Worm (Caenorhabditis elegans) whole organism, L3 larva: Measurements from ENCODE around the gene cng-1.

Source experiments
- aly-2 ChIP-seq: fragments of 150-350 bp; optimal IDR thresholded peaks from 2 replicates; lab custom pipeline; 2014; ENCODE audit warnings: missing biosample characterization, missing genetic modification characterization
- ama-1 ChIP-seq: fragments of 150-350 bp; optimal IDR thresholded peaks from 2 replicates; lab custom pipeline; 2018
- ceh-16 ChIP-seq: sonication (generic microtip); optimal IDR thresholded peaks from 2 replicates; lab custom pipeline; 2017; ENCODE audit warnings: missing biosample characterization, missing genetic modification characterization
- ceh-28 ChIP-seq: fragments of 150-350 bp; optimal IDR thresholded peaks from 2 replicates; lab custom pipeline; 2014; ENCODE audit warnings: missing biosample characterization, missing genetic modification reagents, missing genetic modification characterization
- ceh-82 ChIP-seq: fragments of 150-350 bp; optimal IDR thresholded peaks from 2 replicates; lab custom pipeline; 2014; ENCODE audit warnings: missing biosample characterization, missing genetic modification characterization
- ceh-9 ChIP-seq: sonication (generic microtip); optimal IDR thresholded peaks from 2 replicates; lab custom pipeline; 2018; ENCODE audit warnings: missing biosample characterization, missing genetic modification characterization
- daf-12 ChIP-seq: fragments of 150-350 bp; optimal IDR thresholded peaks from 2 replicates; lab custom pipeline; 2014; ENCODE audit warnings: missing biosample characterization, missing genetic modification reagents, missing genetic modification characterization
- egl-27 ChIP-seq: sonication (generic microtip); optimal IDR thresholded peaks from 4 replicates; lab custom pipeline; 2017; ENCODE audit warnings: missing biosample characterization, missing genetic modification reagents, missing genetic modification characterization
- egl-5 ChIP-seq: fragments of 150-350 bp; optimal IDR thresholded peaks from 2 replicates; lab custom pipeline; 2017; ENCODE audit warnings: missing biosample characterization, missing genetic modification reagents, missing genetic modification characterization, inconsistent platforms
- elt-1 ChIP-seq: fragments of 150-350 bp; optimal IDR thresholded peaks from 2 replicates; lab custom pipeline; 2014; ENCODE audit warnings: missing biosample characterization, missing genetic modification characterization
- elt-2 ChIP-seq: sonication (generic microtip); optimal IDR thresholded peaks from 2 replicates; lab custom pipeline; 2016; ENCODE audit warnings: missing genetic modification reagents, mild to moderate bottlenecking, missing genetic modification characterization, missing compliant biosample characterization
- elt-3 ChIP-seq, 3 experiments: fragments of 150-350 bp in 1 of 3; sonication (generic microtip) in 2 of 3; optimal IDR thresholded peaks; 2 replicates in 2 of 3; 4 replicates in 1 of 3; lab custom pipeline; 2014 to 2017; ENCODE audit warnings: missing biosample characterization in 3 of 3, missing genetic modification characterization in 3 of 3
- eor-1 ChIP-seq, 2 experiments: fragments of 150-350 bp; optimal IDR thresholded peaks; 2 replicates each; lab custom pipeline; 2014 to 2018; ENCODE audit warnings: missing biosample characterization in 2 of 2, missing genetic modification characterization in 2 of 2
- fkh-10 ChIP-seq: sonication (generic microtip); optimal IDR thresholded peaks from 2 replicates; lab custom pipeline; 2017; ENCODE audit warnings: missing biosample characterization, missing genetic modification reagents, missing genetic modification characterization
- fos-1 ChIP-seq: fragments of 150-350 bp; optimal IDR thresholded peaks from 2 replicates; lab custom pipeline; 2014; ENCODE audit warnings: missing biosample characterization, missing genetic modification characterization
- hmg-11 ChIP-seq: sonication (generic microtip); optimal IDR thresholded peaks from 2 replicates; lab custom pipeline; 2016; ENCODE audit warnings: missing genetic modification characterization, missing compliant biosample characterization
- jun-1 ChIP-seq: fragments of 150-350 bp; optimal IDR thresholded peaks from 2 replicates; lab custom pipeline; 2014; ENCODE audit warnings: missing biosample characterization, missing genetic modification reagents, missing genetic modification characterization
- lin-15B ChIP-seq: fragments of 150-350 bp; optimal IDR thresholded peaks from 2 replicates; lab custom pipeline; 2014; ENCODE audit warnings: missing biosample characterization, missing genetic modification characterization
- mdl-1 ChIP-seq: fragments of 150-350 bp; optimal IDR thresholded peaks from 2 replicates; lab custom pipeline; 2014; ENCODE audit warnings: missing biosample characterization, missing genetic modification characterization
- mml-1 ChIP-seq: fragments of 150-350 bp; sonication (generic microtip); optimal IDR thresholded peaks from 3 replicates; lab custom pipeline; 2014; ENCODE audit warnings: missing biosample characterization, missing genetic modification characterization
- nfya-1 ChIP-seq: sonication (generic microtip); optimal IDR thresholded peaks from 2 replicates; lab custom pipeline; 2017; ENCODE audit warnings: missing genetic modification characterization, mild to moderate bottlenecking, missing compliant biosample characterization, antibody characterized with exemption, moderate library complexity; ENCODE audit not compliant: insufficient read depth
- nhr-12 ChIP-seq: fragments of 150-350 bp; optimal IDR thresholded peaks from 2 replicates; lab custom pipeline; 2014; ENCODE audit warnings: missing biosample characterization, missing genetic modification characterization
- nhr-23 ChIP-seq: fragments of 150-350 bp; optimal IDR thresholded peaks from 2 replicates; lab custom pipeline; 2014; ENCODE audit warnings: missing biosample characterization, missing genetic modification reagents, missing genetic modification characterization
- nhr-237 ChIP-seq: fragments of 150-350 bp; optimal IDR thresholded peaks from 2 replicates; lab custom pipeline; 2014; ENCODE audit warnings: missing biosample characterization, missing genetic modification characterization
- nhr-25 ChIP-seq: sonication (generic microtip); optimal IDR thresholded peaks from 2 replicates; lab custom pipeline; 2017; ENCODE audit warnings: missing biosample characterization, missing genetic modification characterization
- nhr-28 ChIP-seq: fragments of 150-350 bp; optimal IDR thresholded peaks from 2 replicates; lab custom pipeline; 2014; ENCODE audit warnings: missing biosample characterization, missing genetic modification characterization
- nhr-43 ChIP-seq: sonication (generic microtip); optimal IDR thresholded peaks from 2 replicates; lab custom pipeline; 2016; ENCODE audit warnings: mild to moderate bottlenecking, missing genetic modification characterization, missing compliant biosample characterization; ENCODE audit not compliant: poor library complexity, severe bottlenecking
- nhr-67 ChIP-seq: fragments of 150-350 bp; optimal IDR thresholded peaks from 2 replicates; lab custom pipeline; 2014; ENCODE audit warnings: missing biosample characterization, missing genetic modification characterization
- nhr-76 ChIP-seq: fragments of 150-350 bp; sonication (generic microtip); optimal IDR thresholded peaks from 5 replicates; lab custom pipeline; 2014; ENCODE audit warnings: missing biosample characterization, missing genetic modification characterization
- pha-4 ChIP-seq: fragments of 150-350 bp; optimal IDR thresholded peaks from 2 replicates; lab custom pipeline; 2014; ENCODE audit warnings: missing biosample characterization, missing genetic modification reagents, missing genetic modification characterization
- snpc-4 ChIP-seq: fragments of 150-350 bp; optimal IDR thresholded peaks from 2 replicates; lab custom pipeline; 2014; ENCODE audit warnings: missing biosample characterization, missing genetic modification characterization
- tbx-2 ChIP-seq: sonication (generic microtip); optimal IDR thresholded peaks from 2 replicates; lab custom pipeline; 2016; ENCODE audit warnings: mild to moderate bottlenecking, missing genetic modification characterization, missing compliant biosample characterization
- zag-1 ChIP-seq: fragments of 150-350 bp; optimal IDR thresholded peaks from 2 replicates; lab custom pipeline; 2014; ENCODE audit warnings: missing biosample characterization, missing genetic modification characterization
- ztf-4 ChIP-seq: fragments of 150-350 bp; optimal IDR thresholded peaks from 2 replicates; lab custom pipeline; 2014; ENCODE audit warnings: missing biosample characterization, missing genetic modification characterization

cng-1 gene

ce11 chrV:15001536-15001935, 29.7 kb downstream of the cng-1 start:
- TF ChIP-seq ceh-82 (tag; lab: Kevin White, UChicago) (no peak), pha-4 (no peak), nfya-1 (tag; lab: Kevin White, UChicago) (no peak), hmg-11 (no peak), egl-5 (tag; lab: Kevin White, UChicago) (no peak), elt-2 (tag; lab: Kevin White, UChicago) (no peak), jun-1 (tag; lab: Kevin White, UChicago) (no peak), mml-1 (no peak)

DNA sequence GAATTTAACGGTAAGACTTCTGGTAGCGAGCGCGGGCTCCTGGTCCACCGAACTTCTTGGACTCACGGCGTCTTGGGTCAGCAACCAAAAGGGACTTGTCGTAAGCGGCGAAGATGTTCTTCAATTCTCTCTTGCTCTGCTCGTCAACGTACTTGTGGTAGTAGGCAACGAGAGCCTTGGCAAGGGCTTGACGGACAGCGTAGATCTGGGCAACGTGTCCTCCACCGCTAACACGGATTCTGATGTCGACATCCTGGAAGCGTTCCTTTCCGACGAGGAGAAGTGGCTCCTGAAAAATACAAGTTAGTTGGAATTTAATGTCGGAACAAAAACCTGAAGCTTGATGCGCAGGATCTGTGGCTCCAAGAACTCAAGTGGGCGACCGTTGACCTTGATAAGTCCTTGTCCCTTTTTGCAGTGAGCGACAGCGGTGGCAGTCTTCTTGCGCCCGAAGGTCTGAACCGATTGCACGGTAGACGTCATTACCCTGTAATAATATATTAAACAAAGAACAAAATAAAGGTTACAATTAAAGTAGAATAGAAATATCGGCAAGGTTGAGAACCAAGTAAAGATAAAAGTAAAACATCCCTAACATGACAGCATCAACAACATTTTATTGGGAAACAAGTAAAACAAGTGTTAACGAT, 31.1 kb downstream of the cng-1 start, which contains the start of gene rps-16:
Gene rps-16, minus strand, starts transcription at position 487 of the 650 bp plus-strand sequence.
- TF ChIP-seq ceh-82 (tag; lab: Kevin White, UChicago) (no peak), nhr-23 (tag; lab: Kevin White, UChicago) (no peak), jun-1 (tag; lab: Kevin White, UChicago) (no peak), lin-15B (tag; lab: Kevin White, UChicago) (no peak), aly-2 (tag; lab: Kevin White, UChicago) (no peak), nhr-12 (tag; lab: Kevin White, UChicago) (no peak), daf-12 (no peak), ceh-28 (tag; lab: Kevin White, UChicago) (no peak), elt-1 (tag; lab: Kevin White, UChicago) (no peak), ceh-9 (tag; lab: Kevin White, UChicago) (no peak), ceh-16 (tag; lab: Kevin White, UChicago) (no peak), eor-1 (tag; optimal IDR thresholded peaks at IDR 0.05; lab: Kevin White, UChicago) (no peak), egl-27 (tag; lab: Kevin White, UChicago) (no peak), snpc-4 (no peak), ama-1 (lab: Kevin White, UChicago) (no peak), fos-1 (tag; lab: Kevin White, UChicago) (no peak), mdl-1 (no peak), elt-3 (tag; optimal IDR thresholded peaks at IDR 0.05; lab: Kevin White, UChicago) (no peak), ztf-4 (tag; lab: Kevin White, UChicago) (no peak), nhr-67 (tag; lab: Kevin White, UChicago) (no peak)
- TF ChIP-seq, all 47 proteins: peak for 0

- TF ChIP-seq fos-1 (tag; lab: Kevin White, UChicago), result no peak
- TF ChIP-seq mml-1, result no peak
- no peak for TF ChIP-seq lin-15B (tag; lab: Kevin White, UChicago)
- no peak for TF ChIP-seq nfya-1 (tag; lab: Kevin White, UChicago)
- TF ChIP-seq snpc-4, result no peak
- TF ChIP-seq nhr-76 (tag; lab: Kevin White, UChicago), result no peak
- no peak for TF ChIP-seq elt-2 (tag; lab: Kevin White, UChicago)
- no peak for TF ChIP-seq zag-1 (tag; lab: Kevin White, UChicago)
- no peak for TF ChIP-seq nhr-237 (tag; lab: Kevin White, UChicago)
These were observed 31.7 kb downstream of the cng-1 start, which contains the start of gene T01C3.11 for ce11 chrV:14999485-15000023. T01C3.11 (plus strand) TSS chrV:14999535.

DNA sequence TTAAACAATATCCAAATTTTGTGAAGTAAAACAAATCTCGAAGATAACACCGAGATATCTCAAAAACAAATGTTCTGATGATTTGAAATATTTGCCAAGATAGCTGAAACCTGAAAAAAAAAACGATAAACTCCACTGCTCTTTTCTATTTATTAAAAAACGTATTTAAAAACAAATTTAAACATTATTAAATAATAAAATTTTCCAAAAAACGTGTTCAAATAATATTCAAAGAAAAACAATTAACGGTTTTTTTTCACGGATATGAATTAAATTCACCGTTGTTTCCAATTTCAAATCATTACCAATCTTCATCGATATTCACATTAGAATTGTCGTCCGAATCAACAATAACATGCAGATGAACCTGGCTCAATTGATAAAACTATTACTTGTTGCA, 35.0 kb downstream of the cng-1 start, which contains the start of gene irld-14:
Gene irld-14, plus strand, starts transcription at position 301 of the 400 bp plus-strand sequence.
- TF ChIP-seq jun-1 (tag; lab: Kevin White, UChicago) (no peak), eor-1 (tag; optimal IDR thresholded peaks at IDR 0.05; lab: Kevin White, UChicago) (no peak), nhr-12 (tag; lab: Kevin White, UChicago) (no peak), tbx-2 (tag; lab: Kevin White, UChicago) (no peak), nhr-28 (tag; lab: Kevin White, UChicago) (no peak), elt-1 (tag; lab: Kevin White, UChicago) (no peak), nhr-43 (tag; lab: Kevin White, UChicago) (no peak), nhr-237 (tag; lab: Kevin White, UChicago) (no peak)

DNA sequence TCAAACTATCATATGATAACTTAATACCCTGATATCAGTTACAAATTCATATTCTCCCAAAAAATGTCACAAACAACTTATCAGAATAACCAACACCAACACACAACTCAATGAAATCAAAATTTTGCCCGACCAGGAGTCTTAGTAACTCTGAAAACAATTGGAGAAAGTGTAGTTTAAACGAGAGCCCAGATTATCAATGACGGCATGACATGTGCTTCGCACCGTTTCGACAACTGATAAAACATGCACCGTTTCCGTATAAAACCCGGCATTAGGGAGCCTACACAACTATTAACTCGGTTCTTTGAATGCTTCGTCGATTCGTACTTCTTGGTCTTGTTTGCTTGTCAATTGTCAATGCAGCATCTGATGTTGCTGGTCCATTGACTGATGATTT, 37.7 kb downstream of the cng-1 start, which contains the start of gene fil-1:
Gene fil-1, plus strand, starts transcription at position 219 of the 400 bp plus-strand sequence.
- TF ChIP-seq fkh-10 (GFP tag; lab: Kevin White, UChicago) (no peak), pha-4 (peak; percentile 19), daf-12 (no peak), zag-1 (tag; lab: Kevin White, UChicago) (no peak), mdl-1 (no peak), elt-2 (tag; lab: Kevin White, UChicago) (peak; percentile 74), nhr-25 (tag; lab: Kevin White, UChicago) (no peak)
